Fruit fly (Drosophila melanogaster) whole organism, embryonic: Measurements from ENCODE around the gene elB.

Experiments used
- Adf1 ChIP-seq: fragments of 200-800 bp; sonication (Bioruptor generic); IDR thresholded peaks from 2 replicates; pipeline ENCODE4 v1.3.6; 2022; ENCODE audit warnings: missing biosample characterization, missing genetic modification characterization
- Aef1 ChIP-seq: fragments of 200-800 bp; sonication (Bioruptor generic); IDR thresholded peaks from 3 replicates; pipeline ENCODE4 v1.3.6; 2022; ENCODE audit warnings: missing biosample characterization, missing genetic modification characterization
- Antp ChIP-seq: fragments of 200-800 bp; sonication (Bioruptor generic); optimal IDR thresholded peaks from 3 replicates; lab custom pipeline; 2016; ENCODE audit warnings: missing biosample characterization, missing genetic modification characterization
- Atf-2 ChIP-seq: fragments of 200-800 bp; sonication (Bioruptor generic); optimal IDR thresholded peaks from 2 replicates; lab custom pipeline; 2016; ENCODE audit warnings: missing biosample characterization, missing genetic modification characterization
- Atf3 ChIP-seq: fragments of 200-800 bp; sonication (Bioruptor generic); optimal IDR thresholded peaks from 3 replicates; lab custom pipeline; 2016; ENCODE audit warnings: missing biosample characterization, missing genetic modification characterization
- CG12071 ChIP-seq: fragments of 200-800 bp; sonication (Bioruptor generic); optimal IDR thresholded peaks from 3 replicates; lab custom pipeline; 2018; ENCODE audit warnings: missing biosample characterization, mild to moderate bottlenecking, missing genetic modification characterization
- CG1233 ChIP-seq: fragments of 200-800 bp; sonication (Bioruptor generic); optimal IDR thresholded peaks from 4 replicates; lab custom pipeline; 2018; ENCODE audit warnings: missing biosample characterization, mild to moderate bottlenecking, missing genetic modification characterization
- CG14860 ChIP-seq: fragments of 200-800 bp; sonication (Bioruptor generic); IDR thresholded peaks from 3 replicates; pipeline ENCODE4 v1.3.6; 2022; ENCODE audit warnings: missing biosample characterization, missing genetic modification characterization; ENCODE audit not compliant: partially characterized antibody
- CG15011 ChIP-seq: fragments of 200-800 bp; sonication (Bioruptor generic); optimal IDR thresholded peaks from 3 replicates; lab custom pipeline; 2018; ENCODE audit warnings: missing biosample characterization, mild to moderate bottlenecking, missing genetic modification characterization
- CG2116 ChIP-seq: fragments of 200-800 bp; sonication (Bioruptor generic); optimal IDR thresholded peaks from 3 replicates; lab custom pipeline; 2018; ENCODE audit warnings: missing biosample characterization, mild to moderate bottlenecking, missing genetic modification characterization
- CG2202 ChIP-seq: fragments of 200-800 bp; sonication (Bioruptor generic); optimal IDR thresholded peaks from 2 replicates; lab custom pipeline; 2018; ENCODE audit warnings: missing biosample characterization, mild to moderate bottlenecking, missing genetic modification characterization
- CG5180 ChIP-seq: fragments of 200-800 bp; sonication (Bioruptor generic); optimal IDR thresholded peaks from 3 replicates; lab custom pipeline; 2017; ENCODE audit warnings: missing biosample characterization, missing genetic modification characterization, mild to moderate bottlenecking, moderate library complexity, missing genetic modification reagents
- CG8924 ChIP-seq: fragments of 200-800 bp; optimal IDR thresholded peaks from 3 replicates; lab custom pipeline; 2019; ENCODE audit warnings: missing biosample characterization, mild to moderate bottlenecking, missing genetic modification characterization, moderate library complexity
- CG9215 ChIP-seq: fragments of 200-800 bp; sonication (Bioruptor generic); IDR thresholded peaks from 2 replicates; pipeline ENCODE4 v1.3.6; 2022; ENCODE audit warnings: missing biosample characterization, missing genetic modification characterization
- D19A ChIP-seq: fragments of 200-800 bp; optimal IDR thresholded peaks from 3 replicates; lab custom pipeline; 2019; ENCODE audit warnings: missing biosample characterization, mild to moderate bottlenecking, missing genetic modification characterization, moderate library complexity
- Eip74EF ChIP-seq, 2 experiments: fragments of 200-800 bp in 1 of 2; fragments of >200 bp in 1 of 2; sonication (Bioruptor generic) in 1 of 2; optimal IDR thresholded peaks; 2 replicates each; lab custom pipeline; 2017 to 2019; ENCODE audit warnings: missing biosample characterization in 2 of 2, missing genetic modification characterization in 2 of 2, mild to moderate bottlenecking in 1 of 2, moderate library complexity in 1 of 2
- Lhr ChIP-seq: fragments of 200-800 bp; sonication (Bioruptor generic); optimal IDR thresholded peaks from 3 replicates; lab custom pipeline; 2017; ENCODE audit warnings: mild to moderate bottlenecking, missing biosample characterization, missing genetic modification reagents, missing genetic modification characterization
- Lim3 ChIP-seq: fragments of 200-800 bp; sonication (Bioruptor generic); IDR thresholded peaks from 2 replicates; pipeline ENCODE4 v1.3.6; 2022; ENCODE audit warnings: missing biosample characterization, missing genetic modification characterization
- Max ChIP-seq: fragments of 200-800 bp; sonication (Bioruptor generic); optimal IDR thresholded peaks from 2 replicates; lab custom pipeline; 2016; ENCODE audit warnings: missing biosample characterization, mild to moderate bottlenecking, missing genetic modification characterization
- Med ChIP-seq: fragments of 200-800 bp; sonication (Bioruptor generic); peaks from one replicate; lab custom pipeline; 2016; ENCODE audit warnings: missing biosample characterization, missing genetic modification characterization, mild to moderate bottlenecking, inconsistent platforms, moderate library complexity
- NFAT ChIP-seq: fragments of 200-800 bp; sonication (Bioruptor generic); IDR thresholded peaks from 2 replicates; pipeline ENCODE4 v1.3.6; 2022; ENCODE audit warnings: missing biosample characterization, missing genetic modification characterization
- Oaz ChIP-seq: fragments of 200-800 bp; sonication (Bioruptor generic); IDR thresholded peaks from 2 replicates; pipeline ENCODE4 v1.3.6; 2022; ENCODE audit warnings: missing biosample characterization, missing genetic modification characterization
- Rx ChIP-seq: fragments of 200-800 bp; sonication (Bioruptor generic); IDR thresholded peaks from 2 replicates; pipeline ENCODE4 v1.3.6; 2022; ENCODE audit warnings: missing biosample characterization, missing genetic modification characterization
- Side ChIP-seq: fragments of 200-800 bp; sonication (Bioruptor generic); optimal IDR thresholded peaks from 2 replicates; lab custom pipeline; 2016; ENCODE audit warnings: missing biosample characterization, missing genetic modification characterization
- Sox100B ChIP-seq: fragments of 200-800 bp; sonication (Bioruptor generic); optimal IDR thresholded peaks from 3 replicates; lab custom pipeline; 2018; ENCODE audit warnings: missing biosample characterization, mild to moderate bottlenecking, missing genetic modification characterization
- aop ChIP-seq: fragments of 200-800 bp; sonication (Bioruptor generic); IDR thresholded peaks from 2 replicates; pipeline ENCODE4 v1.3.6; 2022; ENCODE audit warnings: missing biosample characterization, missing genetic modification characterization
- ash1 ChIP-seq: fragments of 200-800 bp; sonication (Bioruptor generic); optimal IDR thresholded peaks from 2 replicates; lab custom pipeline; 2018; ENCODE audit warnings: missing biosample characterization, mild to moderate bottlenecking, missing genetic modification characterization
- bab2 ChIP-seq: fragments of 200-800 bp; sonication (Bioruptor generic); optimal IDR thresholded peaks from 2 replicates; lab custom pipeline; 2016; ENCODE audit warnings: missing biosample characterization, missing genetic modification characterization
- crc ChIP-seq: fragments of 200-800 bp; sonication (Bioruptor generic); optimal IDR thresholded peaks from 2 replicates; lab custom pipeline; 2016; ENCODE audit warnings: missing biosample characterization, missing genetic modification characterization
- croc ChIP-seq: fragments of 200-800 bp; sonication (Bioruptor generic); conservative IDR thresholded peaks from 3 replicates; pipeline ENCODE4 v1.3.6; 2022; ENCODE audit warnings: missing biosample characterization, missing genetic modification characterization
- dmrt99B ChIP-seq: fragments of 200-800 bp; sonication (Bioruptor generic); optimal IDR thresholded peaks from 2 replicates; lab custom pipeline; 2018; ENCODE audit warnings: missing biosample characterization, mild to moderate bottlenecking, missing genetic modification characterization, moderate library complexity
- esg ChIP-seq: fragments of 200-800 bp; sonication (Bioruptor generic); conservative IDR thresholded peaks from 2 replicates; pipeline ENCODE4 v1.3.6; 2022; ENCODE audit warnings: missing biosample characterization, missing genetic modification characterization
- eyg ChIP-seq: fragments of 200-800 bp; sonication (Bioruptor generic); optimal IDR thresholded peaks from 3 replicates; lab custom pipeline; 2016; ENCODE audit warnings: missing biosample characterization, missing genetic modification characterization
- gcm2 ChIP-seq: fragments of 200-800 bp; sonication (Bioruptor generic); optimal IDR thresholded peaks from 2 replicates; lab custom pipeline; 2016; ENCODE audit warnings: missing biosample characterization, missing genetic modification characterization
- gem ChIP-seq: fragments of 200-800 bp; sonication (Bioruptor generic); optimal IDR thresholded peaks from 2 replicates; lab custom pipeline; 2019; ENCODE audit warnings: missing biosample characterization, mild to moderate bottlenecking, missing genetic modification characterization, moderate library complexity
- gt ChIP-seq: fragments of 200-800 bp; sonication (Bioruptor generic); IDR thresholded peaks from 2 replicates; pipeline ENCODE4 v1.3.6; 2022; ENCODE audit warnings: missing biosample characterization, missing genetic modification characterization
- hkb ChIP-seq, 2 experiments: fragments of 200-800 bp in 1 of 2; fragments of >200 bp in 1 of 2; sonication (Bioruptor generic) in 1 of 2; IDR thresholded peaks in 1 of 2; optimal IDR thresholded peaks in 1 of 2; 2 replicates each; pipeline versions ENCODE4 v1.3.6 to Lab custom; 2017 to 2022; ENCODE audit warnings: missing biosample characterization in 1 of 2, missing genetic modification characterization in 1 of 2
- hth ChIP-seq: fragments of >200 bp; optimal IDR thresholded peaks from 2 replicates; lab custom pipeline; 2017; ENCODE audit warnings: inconsistent platforms
- jing ChIP-seq: fragments of 200-800 bp; sonication (Bioruptor generic); optimal IDR thresholded peaks from 2 replicates; lab custom pipeline; 2018; ENCODE audit warnings: missing biosample characterization, mild to moderate bottlenecking, missing genetic modification characterization
- luna ChIP-seq: fragments of 200-800 bp; sonication (Bioruptor generic); optimal IDR thresholded peaks from 2 replicates; lab custom pipeline; 2016; ENCODE audit warnings: missing biosample characterization, missing genetic modification characterization
- nerfin-2 ChIP-seq: fragments of 200-800 bp; sonication (Bioruptor generic); IDR thresholded peaks from 2 replicates; pipeline ENCODE4 v1.3.6; 2022; ENCODE audit warnings: missing biosample characterization, missing genetic modification characterization; ENCODE audit not compliant: partially characterized antibody
- salm ChIP-seq: fragments of 200-800 bp; sonication (Bioruptor generic); optimal IDR thresholded peaks from 2 replicates; lab custom pipeline; 2018; ENCODE audit warnings: missing biosample characterization, mild to moderate bottlenecking, missing genetic modification characterization
- sob ChIP-seq: fragments of 200-800 bp; sonication (Bioruptor generic); IDR thresholded peaks from 2 replicates; pipeline ENCODE4 v1.3.6; 2022; ENCODE audit warnings: missing biosample characterization, missing genetic modification characterization
- tap ChIP-seq: fragments of 200-800 bp; optimal IDR thresholded peaks from 3 replicates; lab custom pipeline; 2019; ENCODE audit warnings: missing biosample characterization, mild to moderate bottlenecking, missing genetic modification characterization, moderate library complexity
- tio ChIP-seq: fragments of 200-800 bp; sonication (Bioruptor generic); optimal IDR thresholded peaks from 2 replicates; lab custom pipeline; 2017; ENCODE audit warnings: missing biosample characterization, missing genetic modification characterization, inconsistent platforms
- twi ChIP-seq: fragments of 200-800 bp; optimal IDR thresholded peaks from 2 replicates; lab custom pipeline; 2019; ENCODE audit warnings: missing biosample characterization, mild to moderate bottlenecking, missing genetic modification characterization, moderate library complexity
- vfl ChIP-seq: fragments of 200-800 bp; sonication (Bioruptor generic); optimal IDR thresholded peaks from 2 replicates; lab custom pipeline; 2016; ENCODE audit warnings: missing biosample characterization, missing genetic modification characterization
- vnd ChIP-seq: fragments of 200-800 bp; sonication (Bioruptor generic); IDR thresholded peaks from 3 replicates; pipeline ENCODE4 v1.3.6; 2022; ENCODE audit warnings: missing biosample characterization, missing genetic modification characterization; ENCODE audit not compliant: partially characterized antibody

The elB gene

DNA sequence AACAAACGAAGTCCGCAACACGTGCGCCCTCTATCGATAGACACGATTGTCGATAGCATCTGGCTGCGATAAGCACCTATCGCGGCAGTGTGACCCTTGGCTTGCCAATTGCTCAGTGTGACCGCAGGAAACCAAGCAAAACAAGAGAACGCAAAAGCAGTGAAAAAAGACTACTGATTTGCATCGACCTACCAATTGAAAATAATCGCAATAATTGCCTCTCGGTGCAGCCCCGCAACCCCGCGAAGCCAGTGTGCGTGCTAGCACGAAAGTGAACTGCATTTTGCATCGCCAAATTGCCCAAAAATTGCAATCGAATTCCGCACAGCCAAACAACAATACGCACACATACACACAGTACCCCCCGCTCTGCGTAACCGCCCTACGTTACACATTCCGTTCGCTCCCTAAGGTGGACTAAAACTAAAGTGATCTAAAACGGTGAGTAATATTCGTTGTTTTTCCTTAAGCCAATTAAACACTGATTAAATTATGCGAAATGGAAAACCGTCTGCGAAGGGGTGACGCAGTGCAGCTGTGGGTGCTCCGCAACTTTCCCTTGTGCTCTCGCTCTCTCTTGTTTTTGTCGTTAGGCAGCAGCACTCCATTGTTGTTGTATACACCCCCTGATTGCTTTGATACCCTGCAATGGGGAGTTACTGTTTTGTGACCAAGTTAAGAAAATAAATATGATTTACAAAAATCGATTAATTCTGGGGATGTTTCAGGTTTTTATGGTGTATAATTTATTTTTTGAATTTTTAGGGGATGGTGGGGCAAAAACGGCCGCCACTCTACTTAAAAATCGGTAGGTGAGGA lies 54.1 kb downstream of the elB start, which contains the start of gene Rab14 (continued):
- TF ChIP-seq Lim3 (GFP tag; lab: Robert Waterston, UW) = no peak
- TF ChIP-seq Oaz (GFP tag; lab: Robert Waterston, UW) = peak; percentile 59
- peak; percentile 51 for TF ChIP-seq twi (tag; lab: Kevin White, UChicago)
- TF ChIP-seq salm = peak; percentile 71
- no peak for TF ChIP-seq hkb (optimal IDR thresholded peaks at IDR 0.05; lab: Kevin White, UChicago)
- TF ChIP-seq hkb (GFP tag; IDR thresholded peaks at IDR 0.05; lab: Robert Waterston, UW) = peak; percentile 89
- TF ChIP-seq hth = no peak
- TF ChIP-seq CG2116 (GFP tag; lab: Kevin White, UChicago) = peak; percentile 72
- peak; percentile 58; the same call in 2 of the 3 replicates for TF ChIP-seq croc (GFP tag; lab: Robert Waterston, UW)
- peak; percentile 70 for TF ChIP-seq Atf3
- TF ChIP-seq Antp (GFP tag; lab: Kevin White, UChicago) = peak; percentile 68
- no peak for TF ChIP-seq CG15011 (GFP tag; lab: Kevin White, UChicago)
- peak; percentile 4 for TF ChIP-seq luna (GFP tag; lab: Kevin White, UChicago)
- TF ChIP-seq tio (GFP tag; lab: Kevin White, UChicago) = peak; percentile 77
- peak; percentile 75 for TF ChIP-seq NFAT (GFP tag; lab: Robert Waterston, UW)
- TF ChIP-seq esg (GFP tag; lab: Robert Waterston, UW) = peak; percentile 74
- peak; percentile 75 for TF ChIP-seq CG12071 (GFP tag; lab: Kevin White, UChicago)
- TF ChIP-seq CG2202 (tag; lab: Kevin White, UChicago) = peak; percentile 66
- peak; percentile 88 for TF ChIP-seq CG8924 (tag; lab: Kevin White, UChicago)
- TF ChIP-seq crc (GFP tag; lab: Kevin White, UChicago) = no peak
- TF ChIP-seq Side (GFP tag; lab: Kevin White, UChicago) = peak; percentile 57
- peak; percentile 62; the same call in 1 of the 2 replicates for TF ChIP-seq Rx (GFP tag; lab: Robert Waterston, UW)
- TF ChIP-seq CG1233 (GFP tag; lab: Kevin White, UChicago) = peak; percentile 78
- TF ChIP-seq Sox100B (GFP tag; lab: Kevin White, UChicago) = peak; percentile 66
- TF ChIP-seq CG5180 (GFP tag; lab: Kevin White, UChicago) = peak; percentile 60
- peak; percentile 32 for TF ChIP-seq jing (GFP tag; lab: Kevin White, UChicago)
- peak; percentile 59 for TF ChIP-seq ash1 (GFP tag; lab: Kevin White, UChicago)
- TF ChIP-seq bab2 (GFP tag; lab: Kevin White, UChicago) = peak; percentile 80
- TF ChIP-seq sob = peak; percentile 78
- peak; percentile 98 for TF ChIP-seq D19A (tag; lab: Kevin White, UChicago)
- no peak for TF ChIP-seq eyg (GFP tag; lab: Kevin White, UChicago)
- peak; percentile 84 for TF ChIP-seq vnd (GFP tag; lab: Robert Waterston, UW)
- TF ChIP-seq aop (GFP tag; lab: Robert Waterston, UW) = peak; percentile 64
- TF ChIP-seq vfl (GFP tag; lab: Kevin White, UChicago) = peak; percentile 78
- TF ChIP-seq CG14860 (GFP tag; lab: Robert Waterston, UW) = peak; percentile 79
- peak; percentile 32 for TF ChIP-seq Adf1
- peak; percentile 91 for TF ChIP-seq gem (tag; lab: Kevin White, UChicago)
- no peak for TF ChIP-seq gt (GFP tag; lab: Robert Waterston, UW)
- peak; percentile 95 for TF ChIP-seq Max (GFP tag; lab: Kevin White, UChicago)
- peak; percentile 51; the same call in 1 of the 2 replicates for TF ChIP-seq CG9215
- TF ChIP-seq Lhr (GFP tag; lab: Kevin White, UChicago) = peak; percentile 41
- peak; percentile 83 for TF ChIP-seq dmrt99B
- TF ChIP-seq gcm2 (GFP tag; lab: Kevin White, UChicago) = peak; percentile 30
- peak; percentile 75 for TF ChIP-seq tap
- peak; percentile 30 for TF ChIP-seq Atf-2 (GFP tag; lab: Kevin White, UChicago)
- TF ChIP-seq Med (GFP tag; lab: Kevin White, UChicago) = peak; percentile 95
- peak; percentile 91 for TF ChIP-seq nerfin-2 (GFP tag; lab: Robert Waterston, UW)
- TF ChIP-seq Aef1 (GFP tag; lab: Robert Waterston, UW) = peak; percentile 81
- peak in 1 of 2 experiments; percentile 64 for TF ChIP-seq Eip74EF (GFP tag; optimal IDR thresholded peaks at IDR 0.05; lab: Kevin White, UChicago)
